Worm (Caenorhabditis elegans): ENCODE measurements around the gene C38C3.3.

DNA sequence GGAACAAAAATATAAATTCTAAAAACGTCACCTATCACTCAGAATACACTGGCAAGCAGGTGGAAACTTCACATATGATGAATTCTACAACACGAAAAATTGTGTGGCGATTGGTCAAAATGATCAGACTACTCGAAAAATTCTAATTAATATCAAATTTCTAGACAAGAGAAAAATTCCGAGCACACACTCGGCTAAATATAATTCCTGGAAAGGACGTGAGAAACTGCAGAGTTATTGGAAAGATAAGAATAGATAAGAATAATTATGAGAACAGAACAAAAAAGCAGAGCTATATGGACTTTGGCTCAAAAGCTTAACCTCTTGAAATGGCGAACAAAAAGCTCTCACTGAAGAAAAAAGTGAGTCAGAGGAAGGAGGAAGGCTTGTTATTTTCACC is 8.2 kb upstream of the C38C3.3 start:
- TF ChIP-seq him-1 (tag; optimal IDR thresholded peaks at IDR 0.05) = no peak
- TF ChIP-seq dao-5 (tag; optimal IDR thresholded peaks at IDR 0.05) = no peak

Measured in whole organism, L4/young adult.